Worm (Caenorhabditis elegans): ENCODE measurements around the gene dpy-26.

dpy-26 gene

ce11 chrIV:12416629-12417404 lies 34.3 kb downstream of the dpy-26 start:
- TF ChIP-seq klf-2 (GFP tag; conservative IDR thresholded peaks at IDR 0.05) = no peak
- peak; percentile 53; the same call in 1 of the 2 replicates for TF ChIP-seq T22C8.4 (GFP tag; IDR thresholded peaks at IDR 0.05)
- TF ChIP-seq ztf-23 (GFP tag; IDR thresholded peaks at IDR 0.05) = 0 out of 2 replicates have a peak, but pooled peaks have one; percentile 38
- TF ChIP-seq ztf-29 (GFP tag; IDR thresholded peaks at IDR 0.05) = no peak
- TF ChIP-seq med-1 (GFP tag; optimal IDR thresholded peaks at IDR 0.05; ENCODE audit: insufficient read depth) = peak; percentile 23
- TF ChIP-seq ref-1 (GFP tag; conservative IDR thresholded peaks at IDR 0.05) = 0 out of 2 replicates have a peak, but pooled peaks have one; percentile 5
- peak; percentile 52; the same call in 1 of the 2 replicates for TF ChIP-seq tab-1 (GFP tag; IDR thresholded peaks at IDR 0.05)
- peak; percentile 66 for TF ChIP-seq flt-1 (GFP tag; IDR thresholded peaks at IDR 0.05)
- TF ChIP-seq cog-1 (tag; optimal IDR thresholded peaks at IDR 0.05) = no peak

ce11 chrIV:12414601-12415000 lies 36.5 kb downstream of the dpy-26 start:
- TF ChIP-seq cog-1 (tag; optimal IDR thresholded peaks at IDR 0.05) = no peak
- TF ChIP-seq klf-2 (GFP tag; conservative IDR thresholded peaks at IDR 0.05) = no peak
- no peak for TF ChIP-seq med-1 (GFP tag; optimal IDR thresholded peaks at IDR 0.05; ENCODE audit: insufficient read depth)
- TF ChIP-seq T22C8.4 (GFP tag; IDR thresholded peaks at IDR 0.05) = no peak
- TF ChIP-seq ztf-29 (GFP tag; IDR thresholded peaks at IDR 0.05) = no peak
- TF ChIP-seq tab-1 (GFP tag; IDR thresholded peaks at IDR 0.05) = no peak
- no peak for TF ChIP-seq ztf-23 (GFP tag; IDR thresholded peaks at IDR 0.05)
- TF ChIP-seq flt-1 (GFP tag; IDR thresholded peaks at IDR 0.05) = no peak
- no peak for TF ChIP-seq ref-1 (GFP tag; conservative IDR thresholded peaks at IDR 0.05)

ce11 chrIV:12410167-12410566 lies 41.0 kb downstream of the dpy-26 start, which contains the start of gene acl-13:
TSS of gene acl-13 (plus strand) at chrIV:12410467.
- TF ChIP-seq ztf-29 (GFP tag; IDR thresholded peaks at IDR 0.05) (no peak), med-1 (GFP tag; optimal IDR thresholded peaks at IDR 0.05; ENCODE audit: insufficient read depth) (no peak), ztf-23 (GFP tag; IDR thresholded peaks at IDR 0.05) (no peak), klf-2 (GFP tag; conservative IDR thresholded peaks at IDR 0.05) (no peak), tab-1 (GFP tag; IDR thresholded peaks at IDR 0.05) (no peak), flt-1 (GFP tag; IDR thresholded peaks at IDR 0.05) (no peak), T22C8.4 (GFP tag; IDR thresholded peaks at IDR 0.05) (no peak), ref-1 (GFP tag; conservative IDR thresholded peaks at IDR 0.05) (no peak), cog-1 (tag; optimal IDR thresholded peaks at IDR 0.05) (no peak)

ce11 chrIV:12408625-12409024 lies 42.5 kb downstream of the dpy-26 start, which contains the start of gene dsb-1:
TSS of gene dsb-1 (plus strand) at chrIV:12408925.
- TF ChIP-seq flt-1 (GFP tag; IDR thresholded peaks at IDR 0.05) = no peak
- TF ChIP-seq ref-1 (GFP tag; conservative IDR thresholded peaks at IDR 0.05) = no peak
- no peak for TF ChIP-seq klf-2 (GFP tag; conservative IDR thresholded peaks at IDR 0.05)
- TF ChIP-seq cog-1 (tag; optimal IDR thresholded peaks at IDR 0.05) = no peak
- no peak for TF ChIP-seq ztf-29 (GFP tag; IDR thresholded peaks at IDR 0.05)
- TF ChIP-seq med-1 (GFP tag; optimal IDR thresholded peaks at IDR 0.05; ENCODE audit: insufficient read depth) = no peak
- TF ChIP-seq T22C8.4 (GFP tag; IDR thresholded peaks at IDR 0.05) = no peak
- no peak for TF ChIP-seq ztf-23 (GFP tag; IDR thresholded peaks at IDR 0.05)
- TF ChIP-seq tab-1 (GFP tag; IDR thresholded peaks at IDR 0.05) = no peak

ce11 chrIV:12404137-12404536 lies 47.0 kb downstream of the dpy-26 start, which contains the start of gene gex-3:
TSS of gene gex-3 (plus strand) at chrIV:12404431.
- no peak for TF ChIP-seq flt-1 (GFP tag; IDR thresholded peaks at IDR 0.05)
- peak; percentile 47 for TF ChIP-seq cog-1 (tag; optimal IDR thresholded peaks at IDR 0.05)
- no peak for TF ChIP-seq tab-1 (GFP tag; IDR thresholded peaks at IDR 0.05)

- no peak for TF ChIP-seq T22C8.4 (GFP tag; IDR thresholded peaks at IDR 0.05)
- TF ChIP-seq cog-1 (tag; optimal IDR thresholded peaks at IDR 0.05) = no peak
- no peak for TF ChIP-seq klf-2 (GFP tag; conservative IDR thresholded peaks at IDR 0.05)
- TF ChIP-seq ztf-29 (GFP tag; IDR thresholded peaks at IDR 0.05) = no peak
- no peak for TF ChIP-seq med-1 (GFP tag; optimal IDR thresholded peaks at IDR 0.05; ENCODE audit: insufficient read depth)
- TF ChIP-seq tab-1 (GFP tag; IDR thresholded peaks at IDR 0.05) = no peak
- no peak for TF ChIP-seq ztf-23 (GFP tag; IDR thresholded peaks at IDR 0.05)
- TF ChIP-seq flt-1 (GFP tag; IDR thresholded peaks at IDR 0.05) = no peak
- no peak for TF ChIP-seq ref-1 (GFP tag; conservative IDR thresholded peaks at IDR 0.05)
Observed at ce11 chrIV:12403440-12403839, 47.7 kb downstream of the dpy-26 start.

ce11 chrIV:12399983-12400382 lies 51.2 kb downstream of the dpy-26 start:
- TF ChIP-seq tab-1 (GFP tag; IDR thresholded peaks at IDR 0.05) (no peak), klf-2 (GFP tag; conservative IDR thresholded peaks at IDR 0.05) (no peak), cog-1 (tag; optimal IDR thresholded peaks at IDR 0.05) (no peak), T22C8.4 (GFP tag; IDR thresholded peaks at IDR 0.05) (no peak), flt-1 (GFP tag; IDR thresholded peaks at IDR 0.05) (no peak), ztf-23 (GFP tag; IDR thresholded peaks at IDR 0.05) (no peak), med-1 (GFP tag; optimal IDR thresholded peaks at IDR 0.05; ENCODE audit: insufficient read depth) (no peak), ref-1 (GFP tag; conservative IDR thresholded peaks at IDR 0.05) (no peak), ztf-29 (GFP tag; IDR thresholded peaks at IDR 0.05) (no peak)

ce11 chrIV:12398437-12398836 lies 52.7 kb downstream of the dpy-26 start, which contains the start of gene acs-20:
TSS of gene acs-20 (minus strand) at chrIV:12398706.
- no peak for TF ChIP-seq tab-1 (GFP tag; IDR thresholded peaks at IDR 0.05)
- TF ChIP-seq klf-2 (GFP tag; conservative IDR thresholded peaks at IDR 0.05) = no peak
- TF ChIP-seq ztf-29 (GFP tag; IDR thresholded peaks at IDR 0.05) = no peak
- no peak for TF ChIP-seq cog-1 (tag; optimal IDR thresholded peaks at IDR 0.05)
- TF ChIP-seq ztf-23 (GFP tag; IDR thresholded peaks at IDR 0.05) = no peak
- TF ChIP-seq ref-1 (GFP tag; conservative IDR thresholded peaks at IDR 0.05) = no peak
- TF ChIP-seq med-1 (GFP tag; optimal IDR thresholded peaks at IDR 0.05; ENCODE audit: insufficient read depth) = no peak

ce11 chrIV:12396645-12397258 lies 54.4 kb downstream of the dpy-26 start:
- TF ChIP-seq cog-1 (tag; optimal IDR thresholded peaks at IDR 0.05) = no peak
- TF ChIP-seq ref-1 (GFP tag; conservative IDR thresholded peaks at IDR 0.05) = no peak
- TF ChIP-seq med-1 (GFP tag; optimal IDR thresholded peaks at IDR 0.05; ENCODE audit: insufficient read depth) = no peak
- no peak for TF ChIP-seq tab-1 (GFP tag; IDR thresholded peaks at IDR 0.05)
- no peak for TF ChIP-seq ztf-29 (GFP tag; IDR thresholded peaks at IDR 0.05)
- TF ChIP-seq T22C8.4 (GFP tag; IDR thresholded peaks at IDR 0.05) = no peak
- no peak for TF ChIP-seq flt-1 (GFP tag; IDR thresholded peaks at IDR 0.05)
- no peak for TF ChIP-seq klf-2 (GFP tag; conservative IDR thresholded peaks at IDR 0.05)
- no peak for TF ChIP-seq ztf-23 (GFP tag; IDR thresholded peaks at IDR 0.05)
